Worm (Caenorhabditis elegans) whole organism, mixed stage, embryonic: ENCODE results near the gene rps-23.

Experiments
- M03D4.4 ChIP-seq: sonication (generic microtip); optimal IDR thresholded peaks from 2 replicates; lab custom pipeline; 2017; ENCODE audit warnings: mild to moderate bottlenecking, missing genetic modification characterization, missing compliant biosample characterization
- ceh-83 ChIP-seq: fragments of 200-800 bp; sonication (Bioruptor generic); optimal IDR thresholded peaks from 2 replicates; lab custom pipeline; 2018; ENCODE audit warnings: mild to moderate bottlenecking, missing genetic modification characterization, missing compliant biosample characterization
- lsy-2 ChIP-seq: fragments of 150-350 bp; optimal IDR thresholded peaks from 2 replicates; lab custom pipeline; 2014; ENCODE audit warnings: missing biosample characterization, missing genetic modification characterization
- mls-2 ChIP-seq: sonication (generic microtip); optimal IDR thresholded peaks from 2 replicates; lab custom pipeline; 2016; ENCODE audit warnings: mild to moderate bottlenecking, missing genetic modification characterization, moderate library complexity, missing compliant biosample characterization
- nhr-12 ChIP-seq: fragments of 150-350 bp; optimal IDR thresholded peaks from 2 replicates; lab custom pipeline; 2014; ENCODE audit warnings: missing biosample characterization, missing genetic modification characterization
- nhr-237 ChIP-seq: fragments of 150-350 bp; optimal IDR thresholded peaks from 2 replicates; lab custom pipeline; 2014; ENCODE audit warnings: missing biosample characterization, missing genetic modification characterization
- nhr-76 ChIP-seq: sonication (generic microtip); optimal IDR thresholded peaks from 2 replicates; lab custom pipeline; 2017; ENCODE audit warnings: missing biosample characterization, missing genetic modification characterization
- unc-62 ChIP-seq: fragments of 150-350 bp; optimal IDR thresholded peaks from 2 replicates; lab custom pipeline; 2014; ENCODE audit warnings: missing biosample characterization, missing genetic modification reagents, missing genetic modification characterization
- ztf-11 ChIP-seq: fragments of 150-350 bp; optimal IDR thresholded peaks from 2 replicates; lab custom pipeline; 2014; ENCODE audit warnings: missing biosample characterization, missing genetic modification characterization

DNA sequence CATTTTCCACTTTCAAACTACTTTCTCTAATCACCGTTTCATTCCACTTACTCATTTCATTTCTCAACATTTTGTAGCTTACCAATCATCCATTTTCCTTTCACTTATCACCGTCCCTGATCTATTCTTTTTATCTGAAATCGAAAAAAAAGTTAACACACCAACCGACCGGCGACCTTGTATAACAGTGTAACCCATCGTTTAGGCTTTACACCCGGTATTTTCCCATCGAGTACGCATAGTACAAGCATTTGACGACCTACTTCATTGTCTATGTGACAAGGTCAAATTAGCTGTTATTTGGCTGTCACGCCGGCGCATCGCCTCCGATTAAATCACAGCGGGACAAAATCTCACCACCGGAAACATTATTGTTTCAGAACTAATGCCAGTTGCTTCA is 38.7 kb upstream of the rps-23 start:
- TF ChIP-seq nhr-237 (tag; lab: Kevin White, UChicago) = no peak
- TF ChIP-seq ceh-83 (GFP tag; lab: Kevin White, UChicago) = no peak
- TF ChIP-seq nhr-12 (tag; lab: Kevin White, UChicago) = no peak
- no peak for TF ChIP-seq nhr-76 (tag; lab: Kevin White, UChicago)
- TF ChIP-seq ztf-11 (tag; lab: Kevin White, UChicago) = no peak
- TF ChIP-seq lsy-2 (tag; lab: Kevin White, UChicago) = no peak
- TF ChIP-seq M03D4.4 (tag; lab: Kevin White, UChicago) = no peak
- no peak for TF ChIP-seq mls-2
- TF ChIP-seq unc-62 (GFP tag; lab: Kevin White, UChicago) = no peak
